Fruit fly (Drosophila melanogaster) Kc167 (cell line): ENCODE data around the gene CG7611.

Source experiments
- Myc ChIP-seq: fragments of >200 bp; optimal IDR thresholded peaks from 2 replicates; lab custom pipeline; 2017; ENCODE audit warnings: missing external identifiers
- h ChIP-seq: fragments of >200 bp; optimal IDR thresholded peaks from 3 replicates; lab custom pipeline; 2018; ENCODE audit warnings: missing external identifiers
- insv ChIP-seq: fragments of >200 bp; optimal IDR thresholded peaks from 3 replicates; lab custom pipeline; 2018; ENCODE audit warnings: missing external identifiers
- psq ChIP-seq: fragments of >200 bp; optimal IDR thresholded peaks from 2 replicates; lab custom pipeline; 2017; ENCODE audit warnings: missing external identifiers
- ttk ChIP-seq: sonication (Bioruptor generic); optimal IDR thresholded peaks from 2 replicates; lab custom pipeline; 2017; ENCODE audit warnings: missing external identifiers

dm6 chr3L:21565126-21565525 lies 42.1 kb downstream of the CG7611 start, which contains the start of gene CG7634:
- TF ChIP-seq ttk (lab: Kevin White, UChicago) (no peak), psq (no peak), insv (lab: Kevin White, UChicago) (no peak), h (lab: Kevin White, UChicago) (no peak), Myc (lab: Kevin White, UChicago) (no peak)
